Fruit fly (Drosophila melanogaster): ENCODE measurements around the gene CG43155.

DNA sequence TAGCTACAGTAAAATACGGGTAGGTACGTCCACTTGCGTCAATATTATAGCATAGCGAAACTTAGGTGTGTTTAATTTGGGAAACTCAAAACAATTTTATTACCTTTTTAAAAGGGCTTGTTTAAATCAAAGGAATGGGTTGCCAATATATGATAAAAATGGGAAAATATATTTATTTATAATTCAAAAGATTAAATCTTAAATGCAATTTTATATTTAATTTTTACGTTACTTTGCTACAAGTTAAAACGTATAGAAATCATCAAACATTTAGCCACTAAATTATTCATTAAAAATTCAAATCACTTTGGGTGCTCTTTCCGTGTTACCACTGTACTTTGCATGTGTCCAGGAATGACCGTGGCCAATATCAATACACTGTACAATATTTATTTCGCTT, 18.6 kb upstream of the CG43155 start:
- TF ChIP-seq h (optimal IDR thresholded peaks at IDR 0.05) (no peak), Sin3A (optimal IDR thresholded peaks at IDR 0.05) (no peak), insv (optimal IDR thresholded peaks at IDR 0.05) (no peak), psq (optimal IDR thresholded peaks at IDR 0.05) (no peak)
